Fruit fly (Drosophila melanogaster) whole organism, embryonic: Measurements from ENCODE around the gene ClC-a.
A peak's percentile ranks its signal among the peaks of the same experiment; 100 is the strongest.

Source experiments
- Bdp1 ChIP-seq: fragments of 200-800 bp; sonication (Bioruptor generic); optimal IDR thresholded peaks from 3 replicates; lab custom pipeline; 2016; ENCODE audit warnings: missing biosample characterization, missing genetic modification characterization
- CG1024 ChIP-seq: fragments of 200-800 bp; sonication (Bioruptor generic); IDR thresholded peaks from 2 replicates; pipeline ENCODE4 v1.3.6; 2022; ENCODE audit warnings: missing biosample characterization, missing genetic modification characterization
- CG10274 ChIP-seq: fragments of 200-800 bp; sonication (Bioruptor generic); optimal IDR thresholded peaks from 3 replicates; lab custom pipeline; 2017; ENCODE audit warnings: missing biosample characterization, mild to moderate bottlenecking, missing genetic modification characterization
- CG10366 ChIP-seq: fragments of 200-800 bp; sonication (Bioruptor generic); IDR thresholded peaks from 2 replicates; pipeline ENCODE4 v1.3.6; 2022; ENCODE audit warnings: missing biosample characterization, missing genetic modification characterization
- CG11093 ChIP-seq: fragments of 200-800 bp; sonication (Bioruptor generic); IDR thresholded peaks from 3 replicates; pipeline ENCODE4 v1.3.6; 2022; ENCODE audit warnings: missing biosample characterization, missing genetic modification characterization
- CG13296 ChIP-seq: fragments of 200-800 bp; sonication (Bioruptor generic); optimal IDR thresholded peaks from 3 replicates; lab custom pipeline; 2018; ENCODE audit warnings: missing biosample characterization, mild to moderate bottlenecking, missing genetic modification characterization
- CG13624 ChIP-seq: fragments of 200-800 bp; sonication (Bioruptor generic); optimal IDR thresholded peaks from 2 replicates; lab custom pipeline; 2016; ENCODE audit warnings: missing biosample characterization, missing genetic modification characterization
- CG14667 ChIP-seq: fragments of 200-800 bp; sonication (Bioruptor generic); IDR thresholded peaks from 2 replicates; pipeline ENCODE4 v1.3.6; 2022; ENCODE audit warnings: missing biosample characterization, missing genetic modification characterization
- CG15011 ChIP-seq: fragments of 200-800 bp; sonication (Bioruptor generic); optimal IDR thresholded peaks from 3 replicates; lab custom pipeline; 2018; ENCODE audit warnings: missing biosample characterization, mild to moderate bottlenecking, missing genetic modification characterization
- CG15269 ChIP-seq: fragments of 200-800 bp; sonication (Bioruptor generic); optimal IDR thresholded peaks from 2 replicates; lab custom pipeline; 2018; ENCODE audit warnings: missing biosample characterization, mild to moderate bottlenecking, missing genetic modification characterization, moderate library complexity
- CG15601 ChIP-seq: fragments of 200-800 bp; sonication (Bioruptor generic); optimal IDR thresholded peaks from 3 replicates; lab custom pipeline; 2019; ENCODE audit warnings: missing biosample characterization, mild to moderate bottlenecking, missing genetic modification characterization, moderate library complexity
- CG17361 ChIP-seq: fragments of 200-800 bp; sonication (Bioruptor generic); IDR thresholded peaks from 3 replicates; pipeline ENCODE4 v1.3.6; 2022; ENCODE audit warnings: missing biosample characterization, missing genetic modification characterization
- CG18262 ChIP-seq: fragments of 200-800 bp; optimal IDR thresholded peaks from 3 replicates; lab custom pipeline; 2019; ENCODE audit warnings: missing biosample characterization, mild to moderate bottlenecking, missing genetic modification characterization, moderate library complexity
- CG18764 ChIP-seq: fragments of 200-800 bp; sonication (Bioruptor generic); optimal IDR thresholded peaks from 3 replicates; lab custom pipeline; 2016; ENCODE audit warnings: missing biosample characterization, missing genetic modification characterization
- CG2678 ChIP-seq: fragments of 200-800 bp; sonication (Bioruptor generic); optimal IDR thresholded peaks from 3 replicates; lab custom pipeline; 2019; ENCODE audit warnings: missing biosample characterization, mild to moderate bottlenecking, missing genetic modification characterization, moderate library complexity
- CG2712 ChIP-seq: fragments of 200-800 bp; optimal IDR thresholded peaks from 3 replicates; lab custom pipeline; 2019; ENCODE audit warnings: missing biosample characterization, mild to moderate bottlenecking, missing genetic modification characterization, moderate library complexity
- CG2875 ChIP-seq: fragments of 200-800 bp; sonication (Bioruptor generic); optimal IDR thresholded peaks from 2 replicates; lab custom pipeline; 2017; ENCODE audit warnings: missing biosample characterization, mild to moderate bottlenecking, missing genetic modification characterization, missing genetic modification reagents
- CG2889 ChIP-seq: fragments of 200-800 bp; sonication (Bioruptor generic); IDR thresholded peaks from 3 replicates; pipeline ENCODE4 v1.3.6; 2022; ENCODE audit warnings: missing biosample characterization, missing genetic modification characterization
- CG4360 ChIP-seq: fragments of 200-800 bp; sonication (Bioruptor generic); IDR thresholded peaks from 2 replicates; pipeline ENCODE4 v1.3.6; 2022; ENCODE audit warnings: missing biosample characterization, missing genetic modification characterization
- CG6854 ChIP-seq: fragments of 200-800 bp; sonication (Bioruptor generic); optimal IDR thresholded peaks from 3 replicates; lab custom pipeline; 2017; ENCODE audit warnings: missing biosample characterization, mild to moderate bottlenecking, missing genetic modification characterization
- CG7357 ChIP-seq: fragments of 200-800 bp; sonication (Bioruptor generic); IDR thresholded peaks from 3 replicates; pipeline ENCODE4 v1.3.6; 2022; ENCODE audit warnings: missing biosample characterization, missing genetic modification characterization
- CG7786 ChIP-seq: fragments of 200-800 bp; sonication (Bioruptor generic); optimal IDR thresholded peaks from 2 replicates; lab custom pipeline; 2016; ENCODE audit warnings: missing biosample characterization, missing genetic modification characterization
- CG8359 ChIP-seq: fragments of 200-800 bp; sonication (Bioruptor generic); optimal IDR thresholded peaks from 2 replicates; lab custom pipeline; 2017; ENCODE audit warnings: missing biosample characterization, mild to moderate bottlenecking, missing genetic modification characterization, borderline replicate concordance
- CG8478 ChIP-seq: fragments of >200 bp; optimal IDR thresholded peaks from 2 replicates; lab custom pipeline; 2018
- CG9215 ChIP-seq: fragments of 200-800 bp; sonication (Bioruptor generic); IDR thresholded peaks from 2 replicates; pipeline ENCODE4 v1.3.6; 2022; ENCODE audit warnings: missing biosample characterization, missing genetic modification characterization
- CG9437 ChIP-seq: fragments of 200-800 bp; sonication (Bioruptor generic); optimal IDR thresholded peaks from 2 replicates; lab custom pipeline; 2018; ENCODE audit warnings: missing biosample characterization, mild to moderate bottlenecking, missing genetic modification characterization
- CG9876 ChIP-seq: fragments of 200-800 bp; sonication (Bioruptor generic); optimal IDR thresholded peaks from 2 replicates; lab custom pipeline; 2016; ENCODE audit warnings: missing biosample characterization, missing genetic modification characterization
- D19B ChIP-seq: fragments of 200-800 bp; sonication (Bioruptor generic); optimal IDR thresholded peaks from 2 replicates; lab custom pipeline; 2017; ENCODE audit warnings: missing biosample characterization, mild to moderate bottlenecking, missing genetic modification characterization
- Dbx ChIP-seq: fragments of 200-800 bp; sonication (Bioruptor generic); IDR thresholded peaks from 3 replicates; pipeline ENCODE4 v1.3.6; 2022; ENCODE audit warnings: missing biosample characterization, missing genetic modification characterization
- Elba2 ChIP-seq: fragments of 200-800 bp; sonication (Bioruptor generic); optimal IDR thresholded peaks from 3 replicates; lab custom pipeline; 2016; ENCODE audit warnings: missing biosample characterization, missing genetic modification characterization
- Nf-YB ChIP-seq: fragments of 200-800 bp; sonication (Bioruptor generic); optimal IDR thresholded peaks from 3 replicates; lab custom pipeline; 2019; ENCODE audit warnings: missing biosample characterization, mild to moderate bottlenecking, missing genetic modification characterization, moderate library complexity
- Rx ChIP-seq: fragments of 200-800 bp; sonication (Bioruptor generic); IDR thresholded peaks from 2 replicates; pipeline ENCODE4 v1.3.6; 2022; ENCODE audit warnings: missing biosample characterization, missing genetic modification characterization
- Sry-δ ChIP-seq: fragments of 200-800 bp; sonication (Bioruptor generic); optimal IDR thresholded peaks from 2 replicates; lab custom pipeline; 2016; ENCODE audit warnings: missing biosample characterization, missing genetic modification characterization
- bbx ChIP-seq: fragments of 200-800 bp; sonication (Bioruptor generic); IDR thresholded peaks from 2 replicates; pipeline ENCODE4 v1.3.6; 2022; ENCODE audit warnings: missing biosample characterization, missing genetic modification characterization; ENCODE audit not compliant: partially characterized antibody
- cg ChIP-seq: fragments of 200-800 bp; sonication (Bioruptor generic); optimal IDR thresholded peaks from 3 replicates; lab custom pipeline; 2019; ENCODE audit warnings: missing biosample characterization, mild to moderate bottlenecking, missing genetic modification characterization, moderate library complexity
- cwo ChIP-seq: fragments of 200-800 bp; sonication (Bioruptor generic); optimal IDR thresholded peaks from 3 replicates; lab custom pipeline; 2017; ENCODE audit warnings: missing biosample characterization, missing genetic modification characterization, mild to moderate bottlenecking, moderate library complexity, missing genetic modification reagents
- dmrt11E ChIP-seq: fragments of 200-800 bp; sonication (Bioruptor generic); optimal IDR thresholded peaks from 3 replicates; lab custom pipeline; 2018; ENCODE audit warnings: missing biosample characterization, mild to moderate bottlenecking, missing genetic modification characterization, moderate library complexity
- ems ChIP-seq: fragments of 200-800 bp; sonication (Bioruptor generic); optimal IDR thresholded peaks from 3 replicates; lab custom pipeline; 2016; ENCODE audit warnings: missing biosample characterization, missing genetic modification characterization
- exex ChIP-seq: fragments of 200-800 bp; sonication (Bioruptor generic); optimal IDR thresholded peaks from 4 replicates; lab custom pipeline; 2018; ENCODE audit warnings: missing biosample characterization, mild to moderate bottlenecking, missing genetic modification characterization, moderate library complexity
- fru ChIP-seq: fragments of >200 bp; optimal IDR thresholded peaks from 2 replicates; lab custom pipeline; 2017
- gem ChIP-seq: fragments of 200-800 bp; sonication (Bioruptor generic); optimal IDR thresholded peaks from 2 replicates; lab custom pipeline; 2019; ENCODE audit warnings: missing biosample characterization, mild to moderate bottlenecking, missing genetic modification characterization, moderate library complexity
- insv ChIP-seq, 2 experiments: fragments of 200-800 bp; sonication (Bioruptor generic); optimal IDR thresholded peaks; 3 replicates each; lab custom pipeline; 2016 to 2018; ENCODE audit warnings: missing biosample characterization in 2 of 2, missing genetic modification characterization in 2 of 2
- ken ChIP-seq: fragments of 200-800 bp; sonication (Bioruptor generic); IDR thresholded peaks from 3 replicates; pipeline ENCODE4 v1.3.6; 2022; ENCODE audit warnings: missing biosample characterization, missing genetic modification characterization
- nau ChIP-seq: fragments of 200-800 bp; sonication (Bioruptor generic); optimal IDR thresholded peaks from 3 replicates; lab custom pipeline; 2017; ENCODE audit warnings: missing biosample characterization, mild to moderate bottlenecking, missing genetic modification characterization, missing genetic modification reagents
- nerfin-2 ChIP-seq: fragments of 200-800 bp; sonication (Bioruptor generic); IDR thresholded peaks from 2 replicates; pipeline ENCODE4 v1.3.6; 2022; ENCODE audit warnings: missing biosample characterization, missing genetic modification characterization; ENCODE audit not compliant: partially characterized antibody
- odd ChIP-seq: fragments of 200-800 bp; sonication (Bioruptor generic); optimal IDR thresholded peaks from 2 replicates; lab custom pipeline; 2017; ENCODE audit warnings: missing biosample characterization, mild to moderate bottlenecking, missing genetic modification characterization
- org-1 ChIP-seq: fragments of 200-800 bp; sonication (Bioruptor generic); optimal IDR thresholded peaks from 2 replicates; lab custom pipeline; 2017; ENCODE audit warnings: missing biosample characterization, missing genetic modification characterization
- ro ChIP-seq: fragments of 200-800 bp; sonication (Bioruptor generic); IDR thresholded peaks from 2 replicates; pipeline ENCODE4 v1.3.6; 2022; ENCODE audit warnings: missing biosample characterization, missing genetic modification characterization
- so ChIP-seq: fragments of 200-800 bp; sonication (Bioruptor generic); IDR thresholded peaks from 3 replicates; pipeline ENCODE4 v1.3.6; 2022; ENCODE audit warnings: missing biosample characterization, missing genetic modification characterization
- z ChIP-seq: fragments of 200-800 bp; sonication (Bioruptor generic); IDR thresholded peaks from 3 replicates; pipeline ENCODE4 v1.3.6; 2022; ENCODE audit warnings: missing biosample characterization, missing genetic modification characterization

Gene ClC-a

DNA sequence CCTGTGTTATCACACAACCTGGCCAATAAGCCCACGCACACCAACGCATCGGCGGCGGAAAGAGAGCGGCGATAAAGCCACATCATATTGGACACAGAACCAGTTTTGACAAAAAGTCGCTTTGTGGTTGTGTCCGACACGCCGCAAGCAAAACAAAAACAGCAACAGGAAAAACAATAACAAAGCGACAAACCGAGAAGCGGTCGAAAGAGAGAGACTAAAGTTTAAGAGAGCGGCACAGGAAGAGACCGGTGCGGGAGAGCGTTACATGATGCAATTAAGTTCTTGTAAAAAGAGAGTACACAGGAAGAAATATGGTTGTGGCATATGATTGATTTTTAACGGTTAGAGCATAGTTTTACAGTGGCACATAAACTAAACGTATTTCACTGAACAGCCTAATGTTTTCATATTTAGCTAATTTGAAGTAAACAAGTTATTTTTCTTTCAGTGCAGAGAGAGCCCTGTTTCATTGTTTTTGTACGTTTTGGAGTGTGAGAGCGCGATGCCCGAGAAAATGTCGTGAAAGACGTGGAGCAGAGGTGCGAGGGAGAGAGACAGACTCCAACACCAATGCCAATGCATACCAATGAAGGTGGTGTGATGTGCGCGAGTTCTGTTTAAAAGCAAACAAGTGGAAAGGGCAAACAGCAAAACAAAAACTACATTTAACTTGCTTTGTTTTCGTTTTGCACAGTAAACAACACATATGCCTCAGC, 52.2 kb downstream of the ClC-a start (continued):
- TF ChIP-seq so (GFP tag; lab: Robert Waterston, UW) (no peak), ken (no peak), CG7357 (peak; percentile 98), CG14667 (GFP tag; lab: Robert Waterston, UW) (no peak), Nf-YB (GFP tag; lab: Kevin White, UChicago) (peak; percentile 93), CG9876 (peak; percentile 100), CG1024 (no peak), D19B (GFP tag; lab: Kevin White, UChicago) (peak; percentile 98), insv (GFP tag; optimal IDR thresholded peaks at IDR 0.05; lab: Kevin White, UChicago) (peak; percentile 89), Sry-δ (GFP tag; lab: Kevin White, UChicago) (peak; percentile 90), CG15269 (tag; lab: Kevin White, UChicago) (peak; percentile 100), nau (GFP tag; lab: Kevin White, UChicago) (peak; percentile 99), exex (tag; lab: Kevin White, UChicago) (peak; percentile 98), nerfin-2 (GFP tag; lab: Robert Waterston, UW) (no peak), Dbx (no peak), CG9215 (GFP tag; lab: Robert Waterston, UW) (no peak), CG18262 (peak; percentile 100), dmrt11E (peak; percentile 100), CG17361 (GFP tag; lab: Robert Waterston, UW) (no peak), CG10366 (no peak), CG13296 (GFP tag; lab: Kevin White, UChicago) (peak; percentile 100), Elba2 (GFP tag; lab: Kevin White, UChicago) (peak; percentile 95), CG15601 (tag; lab: Kevin White, UChicago) (peak; percentile 99), CG2712 (tag; lab: Kevin White, UChicago) (peak; percentile 100), CG6854 (GFP tag; lab: Kevin White, UChicago) (peak; percentile 99), bbx (GFP tag; lab: Robert Waterston, UW) (no peak), Bdp1 (GFP tag; lab: Kevin White, UChicago) (peak; percentile 97), CG8478 (peak; percentile 56), cwo (GFP tag; lab: Kevin White, UChicago) (peak; percentile 99), ro (GFP tag; lab: Robert Waterston, UW) (no peak), CG10274 (GFP tag; lab: Kevin White, UChicago) (peak; percentile 97), Rx (no peak), CG9437 (GFP tag; lab: Kevin White, UChicago) (peak; percentile 97), fru (lab: Kevin White, UChicago) (no peak), CG2889 (GFP tag; lab: Robert Waterston, UW) (no peak), CG2678 (tag; lab: Kevin White, UChicago) (peak; percentile 100), cg (GFP tag; lab: Kevin White, UChicago) (peak; percentile 80), CG11093 (GFP tag; lab: Robert Waterston, UW) (peak; percentile 99), CG7786 (GFP tag; lab: Kevin White, UChicago) (peak; percentile 100), CG8359 (GFP tag; lab: Kevin White, UChicago) (peak; percentile 96), CG4360 (GFP tag; lab: Robert Waterston, UW) (no peak), odd (GFP tag; lab: Kevin White, UChicago) (peak; percentile 100), CG13624 (GFP tag; lab: Kevin White, UChicago) (peak; percentile 100), CG18764 (GFP tag; lab: Kevin White, UChicago) (peak; percentile 100), org-1 (GFP tag; lab: Kevin White, UChicago) (peak; percentile 100), ems (GFP tag; lab: Kevin White, UChicago) (peak; percentile 100), z (GFP tag; lab: Robert Waterston, UW) (no peak), CG15011 (peak; percentile 100), gem (tag; lab: Kevin White, UChicago) (peak; percentile 100), CG2875 (peak; percentile 100)
